Fruit fly (Drosophila melanogaster) whole organism, embryonic: ENCODE results near the gene CG43922.

Source experiments
- Bteb2 ChIP-seq: fragments of 200-800 bp; sonication (Bioruptor generic); optimal IDR thresholded peaks from 2 replicates; lab custom pipeline; 2016; ENCODE audit warnings: missing biosample characterization, missing genetic modification characterization
- CG1024 ChIP-seq: fragments of 200-800 bp; sonication (Bioruptor generic); IDR thresholded peaks from 2 replicates; pipeline ENCODE4 v1.3.6; 2022; ENCODE audit warnings: missing biosample characterization, missing genetic modification characterization
- CG11456 ChIP-seq: fragments of 200-800 bp; sonication (Bioruptor generic); IDR thresholded peaks from 3 replicates; pipeline ENCODE4 v1.3.6; 2022; ENCODE audit warnings: missing biosample characterization, missing genetic modification characterization
- CG1233 ChIP-seq: fragments of 200-800 bp; sonication (Bioruptor generic); optimal IDR thresholded peaks from 4 replicates; lab custom pipeline; 2018; ENCODE audit warnings: missing biosample characterization, mild to moderate bottlenecking, missing genetic modification characterization
- CG13894 ChIP-seq: fragments of 200-800 bp; sonication (Bioruptor generic); optimal IDR thresholded peaks from 3 replicates; lab custom pipeline; 2018; ENCODE audit warnings: missing biosample characterization, mild to moderate bottlenecking, missing genetic modification characterization, moderate library complexity
- CG16779 ChIP-seq: fragments of 200-800 bp; sonication (Bioruptor generic); IDR thresholded peaks from 2 replicates; pipeline ENCODE4 v1.3.6; 2022; ENCODE audit warnings: missing biosample characterization, missing genetic modification characterization
- CG16813 ChIP-seq: fragments of 200-800 bp; sonication (Bioruptor generic); IDR thresholded peaks from 3 replicates; pipeline ENCODE4 v1.3.6; 2022; ENCODE audit warnings: missing biosample characterization, missing genetic modification characterization; ENCODE audit not compliant: partially characterized antibody
- CG17829 ChIP-seq: fragments of 200-800 bp; optimal IDR thresholded peaks from 2 replicates; lab custom pipeline; 2019; ENCODE audit warnings: missing biosample characterization, mild to moderate bottlenecking, missing genetic modification characterization, moderate library complexity
- CG17912 ChIP-seq: fragments of 200-800 bp; sonication (Bioruptor generic); optimal IDR thresholded peaks from 2 replicates; lab custom pipeline; 2018; ENCODE audit warnings: missing biosample characterization, mild to moderate bottlenecking, missing genetic modification characterization
- CG1792 ChIP-seq: fragments of 200-800 bp; sonication (Bioruptor generic); optimal IDR thresholded peaks from 2 replicates; lab custom pipeline; 2016; ENCODE audit warnings: missing biosample characterization, missing genetic modification characterization
- CG18764 ChIP-seq: fragments of 200-800 bp; sonication (Bioruptor generic); optimal IDR thresholded peaks from 3 replicates; lab custom pipeline; 2016; ENCODE audit warnings: missing biosample characterization, missing genetic modification characterization
- CG2120 ChIP-seq: fragments of 200-800 bp; sonication (Bioruptor generic); optimal IDR thresholded peaks from 3 replicates; lab custom pipeline; 2016; ENCODE audit warnings: missing biosample characterization, missing genetic modification characterization
- CG2875 ChIP-seq: fragments of 200-800 bp; sonication (Bioruptor generic); optimal IDR thresholded peaks from 2 replicates; lab custom pipeline; 2017; ENCODE audit warnings: missing biosample characterization, mild to moderate bottlenecking, missing genetic modification characterization, missing genetic modification reagents
- CG3065 ChIP-seq: fragments of 200-800 bp; sonication (Bioruptor generic); optimal IDR thresholded peaks from 2 replicates; lab custom pipeline; 2016; ENCODE audit warnings: missing biosample characterization, missing genetic modification characterization
- CG31365 ChIP-seq: fragments of 200-800 bp; sonication (Bioruptor generic); optimal IDR thresholded peaks from 2 replicates; lab custom pipeline; 2018; ENCODE audit warnings: missing biosample characterization, mild to moderate bottlenecking, missing genetic modification characterization
- CG32772 ChIP-seq: fragments of 200-800 bp; sonication (Bioruptor generic); IDR thresholded peaks from 2 replicates; pipeline ENCODE4 v1.3.6; 2022; ENCODE audit warnings: missing biosample characterization, missing genetic modification characterization
- CG3407 ChIP-seq: fragments of 200-800 bp; sonication (Bioruptor generic); optimal IDR thresholded peaks from 2 replicates; lab custom pipeline; 2018; ENCODE audit warnings: missing biosample characterization, mild to moderate bottlenecking, missing genetic modification characterization
- CG9817 ChIP-seq: fragments of 200-800 bp; sonication (Bioruptor generic); optimal IDR thresholded peaks from 2 replicates; lab custom pipeline; 2018; ENCODE audit warnings: missing biosample characterization, mild to moderate bottlenecking, missing genetic modification characterization, moderate library complexity
- Dip3 ChIP-seq: fragments of 200-800 bp; sonication (Bioruptor generic); optimal IDR thresholded peaks from 3 replicates; lab custom pipeline; 2016; ENCODE audit warnings: missing biosample characterization, missing genetic modification characterization
- Dp ChIP-seq: fragments of 200-800 bp; sonication (Bioruptor generic); optimal IDR thresholded peaks from 2 replicates; lab custom pipeline; 2018; ENCODE audit warnings: missing biosample characterization, mild to moderate bottlenecking, missing genetic modification characterization, moderate library complexity
- Fer2 ChIP-seq: fragments of 200-800 bp; sonication (Bioruptor generic); optimal IDR thresholded peaks from 2 replicates; lab custom pipeline; 2018; ENCODE audit warnings: missing biosample characterization, mild to moderate bottlenecking, missing genetic modification characterization, moderate library complexity
- HLH3B ChIP-seq: fragments of 200-800 bp; sonication (Bioruptor generic); IDR thresholded peaks from 2 replicates; pipeline ENCODE4 v1.3.6; 2022; ENCODE audit warnings: missing biosample characterization, missing genetic modification characterization
- HLH54F ChIP-seq: fragments of 200-800 bp; sonication (Bioruptor generic); optimal IDR thresholded peaks from 3 replicates; lab custom pipeline; 2016; ENCODE audit warnings: missing biosample characterization, missing genetic modification characterization
- HmgD ChIP-seq: fragments of 200-800 bp; sonication (Bioruptor generic); optimal IDR thresholded peaks from 3 replicates; lab custom pipeline; 2016; ENCODE audit warnings: missing biosample characterization, missing genetic modification characterization
- Hmx ChIP-seq: fragments of 200-800 bp; sonication (Bioruptor generic); optimal IDR thresholded peaks from 2 replicates; lab custom pipeline; 2016; ENCODE audit warnings: missing biosample characterization, missing genetic modification characterization
- MESR4 ChIP-seq: fragments of 200-800 bp; sonication (Bioruptor generic); optimal IDR thresholded peaks from 2 replicates; lab custom pipeline; 2018; ENCODE audit warnings: missing biosample characterization, mild to moderate bottlenecking, missing genetic modification characterization, moderate library complexity
- Meics ChIP-seq: fragments of 200-800 bp; sonication (Bioruptor generic); optimal IDR thresholded peaks from 2 replicates; lab custom pipeline; 2017; ENCODE audit warnings: missing biosample characterization, mild to moderate bottlenecking, missing genetic modification characterization
- NFAT ChIP-seq: fragments of 200-800 bp; sonication (Bioruptor generic); IDR thresholded peaks from 2 replicates; pipeline ENCODE4 v1.3.6; 2022; ENCODE audit warnings: missing biosample characterization, missing genetic modification characterization
- NK7.1 ChIP-seq: fragments of 200-800 bp; sonication (Bioruptor generic); optimal IDR thresholded peaks from 3 replicates; lab custom pipeline; 2016; ENCODE audit warnings: missing biosample characterization, missing genetic modification characterization
- Opbp ChIP-seq: fragments of 200-800 bp; sonication (Bioruptor generic); IDR thresholded peaks from 3 replicates; pipeline ENCODE4 v1.3.6; 2022; ENCODE audit warnings: missing biosample characterization, missing genetic modification characterization; ENCODE audit not compliant: partially characterized antibody
- Sox102F ChIP-seq: fragments of 200-800 bp; sonication (Bioruptor generic); optimal IDR thresholded peaks from 2 replicates; lab custom pipeline; 2018; ENCODE audit warnings: missing biosample characterization, mild to moderate bottlenecking, missing genetic modification characterization, moderate library complexity
- Tbp ChIP-seq: fragments of >200 bp; optimal IDR thresholded peaks from 2 replicates; lab custom pipeline; 2018; ENCODE audit warnings: missing biosample characterization, missing genetic modification characterization
- Trl ChIP-seq, 3 experiments: fragments of >200 bp in 2 of 3; fragments of 200-800 bp in 1 of 3; sonication (Bioruptor generic) in 1 of 3; optimal IDR thresholded peaks; 2 replicates in 1 of 3; 3 replicates in 2 of 3; lab custom pipeline; 2016 to 2017; ENCODE audit warnings: missing biosample characterization in 1 of 3, missing genetic modification characterization in 1 of 3
- bbx ChIP-seq: fragments of 200-800 bp; sonication (Bioruptor generic); IDR thresholded peaks from 2 replicates; pipeline ENCODE4 v1.3.6; 2022; ENCODE audit warnings: missing biosample characterization, missing genetic modification characterization; ENCODE audit not compliant: partially characterized antibody
- cato ChIP-seq: fragments of 200-800 bp; sonication (Bioruptor generic); optimal IDR thresholded peaks from 2 replicates; lab custom pipeline; 2016; ENCODE audit warnings: missing biosample characterization, missing genetic modification characterization, borderline replicate concordance
- dmrt99B ChIP-seq: fragments of 200-800 bp; sonication (Bioruptor generic); optimal IDR thresholded peaks from 2 replicates; lab custom pipeline; 2018; ENCODE audit warnings: missing biosample characterization, mild to moderate bottlenecking, missing genetic modification characterization, moderate library complexity
- dysf ChIP-seq: fragments of 200-800 bp; sonication (Bioruptor generic); IDR thresholded peaks from 3 replicates; pipeline ENCODE4 v1.3.6; 2022; ENCODE audit warnings: missing biosample characterization, missing genetic modification characterization
- fd96Cb ChIP-seq: fragments of 200-800 bp; sonication (Bioruptor generic); optimal IDR thresholded peaks from 2 replicates; lab custom pipeline; 2018; ENCODE audit warnings: missing biosample characterization, mild to moderate bottlenecking, missing genetic modification characterization, moderate library complexity
- ftz-f1 ChIP-seq: fragments of 200-800 bp; sonication (Bioruptor generic); optimal IDR thresholded peaks from 2 replicates; lab custom pipeline; 2016; ENCODE audit warnings: missing biosample characterization, missing genetic modification characterization
- gcm2 ChIP-seq: fragments of 200-800 bp; sonication (Bioruptor generic); optimal IDR thresholded peaks from 2 replicates; lab custom pipeline; 2016; ENCODE audit warnings: missing biosample characterization, missing genetic modification characterization
- gro ChIP-seq: fragments of 200-800 bp; sonication (Bioruptor generic); optimal IDR thresholded peaks from 2 replicates; lab custom pipeline; 2016; ENCODE audit warnings: missing biosample characterization, missing genetic modification characterization
- gsb ChIP-seq: fragments of 200-800 bp; sonication (Bioruptor generic); IDR thresholded peaks from 2 replicates; pipeline ENCODE4 v1.3.6; 2022; ENCODE audit warnings: missing biosample characterization, missing genetic modification characterization
- her ChIP-seq: fragments of 200-800 bp; sonication (Bioruptor generic); optimal IDR thresholded peaks from 2 replicates; lab custom pipeline; 2016; ENCODE audit warnings: missing biosample characterization, missing genetic modification characterization
- insv ChIP-seq, 2 experiments: fragments of 200-800 bp; sonication (Bioruptor generic); optimal IDR thresholded peaks; 3 replicates each; lab custom pipeline; 2016 to 2018; ENCODE audit warnings: missing biosample characterization in 2 of 2, missing genetic modification characterization in 2 of 2
- kah ChIP-seq: fragments of 200-800 bp; sonication (Bioruptor generic); optimal IDR thresholded peaks from 2 replicates; lab custom pipeline; 2018; ENCODE audit warnings: missing biosample characterization, mild to moderate bottlenecking, missing genetic modification characterization
- mld ChIP-seq: fragments of 200-800 bp; sonication (Bioruptor generic); IDR thresholded peaks from 3 replicates; pipeline ENCODE4 v1.3.6; 2022; ENCODE audit warnings: missing biosample characterization, missing genetic modification characterization; ENCODE audit not compliant: partially characterized antibody
- onecut ChIP-seq: fragments of 200-800 bp; sonication (Bioruptor generic); IDR thresholded peaks from 2 replicates; pipeline ENCODE4 v1.3.6; 2022; ENCODE audit warnings: missing biosample characterization, missing genetic modification characterization
- pita ChIP-seq: fragments of 200-800 bp; sonication (Bioruptor generic); optimal IDR thresholded peaks from 2 replicates; lab custom pipeline; 2017; ENCODE audit warnings: missing biosample characterization, mild to moderate bottlenecking, missing genetic modification characterization
- sens-2 ChIP-seq: fragments of 200-800 bp; sonication (Bioruptor generic); IDR thresholded peaks from 2 replicates; pipeline ENCODE4 v1.3.6; 2022; ENCODE audit warnings: missing biosample characterization, missing genetic modification characterization
- slou ChIP-seq: fragments of 200-800 bp; sonication (Bioruptor generic); optimal IDR thresholded peaks from 3 replicates; lab custom pipeline; 2016; ENCODE audit warnings: missing biosample characterization, missing genetic modification characterization
- usp ChIP-seq: fragments of >200 bp; optimal IDR thresholded peaks from 2 replicates; lab custom pipeline; 2017; ENCODE audit warnings: missing biosample characterization, missing genetic modification characterization
- z ChIP-seq: fragments of 200-800 bp; sonication (Bioruptor generic); IDR thresholded peaks from 3 replicates; pipeline ENCODE4 v1.3.6; 2022; ENCODE audit warnings: missing biosample characterization, missing genetic modification characterization

Gene CG43922

dm6 chr2L:6283376-6283775 is 25.2 kb downstream of the CG43922 start (continued):
- TF ChIP-seq Opbp (GFP tag; lab: Robert Waterston, UW) (no peak), dmrt99B (tag; lab: Kevin White, UChicago) (peak; percentile 57), Tbp (GFP tag; lab: Kevin White, UChicago) (no peak), HLH54F (GFP tag; lab: Kevin White, UChicago) (no peak), onecut (GFP tag; lab: Robert Waterston, UW) (no peak; the same call in 1 of the 2 replicates), NFAT (GFP tag; lab: Robert Waterston, UW) (no peak), CG16779 (GFP tag; lab: Robert Waterston, UW) (no peak), gro (GFP tag; lab: Kevin White, UChicago) (no peak), NK7.1 (no peak), HLH3B (GFP tag; lab: Robert Waterston, UW) (peak; percentile 34; the same call in 1 of the 2 replicates), CG13894 (tag; lab: Kevin White, UChicago) (no peak), CG17829 (tag; lab: Kevin White, UChicago) (peak; percentile 30), MESR4 (GFP tag; lab: Kevin White, UChicago) (no peak), bbx (GFP tag; lab: Robert Waterston, UW) (no peak), mld (GFP tag; lab: Robert Waterston, UW) (no peak), CG1792 (GFP tag; lab: Kevin White, UChicago) (no peak), CG3065 (no peak), Dip3 (GFP tag; lab: Kevin White, UChicago) (no peak), ftz-f1 (GFP tag; lab: Kevin White, UChicago) (no peak), dysf (GFP tag; lab: Robert Waterston, UW) (no peak), CG2875 (GFP tag; lab: Kevin White, UChicago) (peak; percentile 65), HmgD (GFP tag; lab: Kevin White, UChicago) (no peak), CG9817 (tag; lab: Kevin White, UChicago) (peak; percentile 37), CG11456 (GFP tag; lab: Robert Waterston, UW) (no peak; the same call in 2 of the 3 replicates), sens-2 (GFP tag; lab: Robert Waterston, UW) (no peak), Meics (peak; percentile 34), CG31365 (tag; lab: Kevin White, UChicago) (peak; percentile 41), her (GFP tag; lab: Kevin White, UChicago) (no peak), CG16813 (GFP tag; lab: Robert Waterston, UW) (no peak), Trl (optimal IDR thresholded peaks at IDR 0.05; lab: Kevin White, UChicago) (no peak), Trl (GFP tag; optimal IDR thresholded peaks at IDR 0.05; lab: Kevin White, UChicago) (peak; percentile 4), Bteb2 (no peak), Fer2 (tag; lab: Kevin White, UChicago) (peak; percentile 30), kah (no peak), CG1233 (GFP tag; lab: Kevin White, UChicago) (peak; percentile 45), Hmx (GFP tag; lab: Kevin White, UChicago) (no peak), slou (GFP tag; lab: Kevin White, UChicago) (no peak), CG3407 (GFP tag; lab: Kevin White, UChicago) (peak; percentile 71), CG32772 (GFP tag; lab: Robert Waterston, UW) (no peak), CG2120 (GFP tag; lab: Kevin White, UChicago) (no peak), z (no peak), CG18764 (GFP tag; lab: Kevin White, UChicago) (peak; percentile 16), fd96Cb (tag; lab: Kevin White, UChicago) (peak; percentile 17), gcm2 (no peak), CG1024 (no peak), gsb (GFP tag; lab: Robert Waterston, UW) (no peak), Dp (GFP tag; lab: Kevin White, UChicago) (no peak), usp (no peak), insv (GFP tag; optimal IDR thresholded peaks at IDR 0.05; lab: Kevin White, UChicago) (no peak), Sox102F (peak; percentile 43), cato (GFP tag; lab: Kevin White, UChicago) (no peak), CG17912 (GFP tag; lab: Kevin White, UChicago) (no peak), pita (GFP tag; lab: Kevin White, UChicago) (no peak)
